Fruit fly (Drosophila melanogaster) whole organism, wandering third instar larva: ENCODE data around the gene CG13917.

Experiments used
- Abd-B ChIP-seq: fragments of >200 bp; optimal IDR thresholded peaks from 2 replicates; lab custom pipeline; 2017; ENCODE audit warnings: missing biosample characterization, missing genetic modification characterization
- CG32264 ChIP-seq: fragments of 200-800 bp; sonication (Bioruptor generic); optimal IDR thresholded peaks from 2 replicates; lab custom pipeline; 2016; ENCODE audit warnings: missing biosample characterization, missing genetic modification characterization
- CG9705 ChIP-seq: fragments of 200-800 bp; sonication (Bioruptor generic); optimal IDR thresholded peaks from 2 replicates; lab custom pipeline; 2018; ENCODE audit warnings: missing biosample characterization, mild to moderate bottlenecking, missing genetic modification characterization
- CrebA ChIP-seq: fragments of 200-800 bp; sonication (Bioruptor generic); optimal IDR thresholded peaks from 2 replicates; lab custom pipeline; 2016; ENCODE audit warnings: missing biosample characterization, mild to moderate bottlenecking, missing genetic modification characterization, borderline replicate concordance
- Dfd ChIP-seq: fragments of >200 bp; optimal IDR thresholded peaks from 2 replicates; lab custom pipeline; 2017; ENCODE audit warnings: missing biosample characterization, missing genetic modification characterization
- Dif ChIP-seq: fragments of 200-275, 200-300 bp; sonication (Bioruptor generic); optimal IDR thresholded peaks from 2 replicates; lab custom pipeline; 2018; ENCODE audit warnings: missing biosample characterization, missing genetic modification characterization; ENCODE audit not compliant: partially characterized antibody
- GATAd ChIP-seq: sonication (Bioruptor generic); optimal IDR thresholded peaks from 2 replicates; lab custom pipeline; 2016; ENCODE audit warnings: missing biosample characterization, missing genetic modification characterization
- HLH106 ChIP-seq: fragments of 200-800 bp; optimal IDR thresholded peaks from 3 replicates; lab custom pipeline; 2019; ENCODE audit warnings: missing biosample characterization, mild to moderate bottlenecking, missing genetic modification characterization, moderate library complexity
- Hnf4 ChIP-seq: fragments of 200-800 bp; sonication (Bioruptor generic); optimal IDR thresholded peaks from 2 replicates; lab custom pipeline; 2016; ENCODE audit warnings: missing biosample characterization, mild to moderate bottlenecking, missing genetic modification characterization
- Hr78 ChIP-seq: fragments of >200 bp; optimal IDR thresholded peaks from 2 replicates; lab custom pipeline; 2017; ENCODE audit warnings: missing biosample characterization, missing genetic modification characterization
- Hr83 ChIP-seq: fragments of 200-300 bp; sonication (Bioruptor generic); optimal IDR thresholded peaks from 2 replicates; lab custom pipeline; 2016; ENCODE audit warnings: missing biosample characterization, mild to moderate bottlenecking, missing genetic modification characterization, moderate library complexity; ENCODE audit not compliant: poor library complexity, severe bottlenecking
- Jra ChIP-seq: sonication (Bioruptor generic); optimal IDR thresholded peaks from 2 replicates; lab custom pipeline; 2016; ENCODE audit warnings: missing biosample characterization, missing genetic modification characterization
- Mio ChIP-seq: sonication (Bioruptor generic); optimal IDR thresholded peaks from 2 replicates; lab custom pipeline; 2016; ENCODE audit warnings: missing biosample characterization, missing genetic modification characterization
- Myc ChIP-seq: fragments of >200 bp; optimal IDR thresholded peaks from 2 replicates; lab custom pipeline; 2017
- N ChIP-seq: fragments of >200 bp; optimal IDR thresholded peaks from 2 replicates; lab custom pipeline; 2018; ENCODE audit warnings: missing biosample characterization, missing external identifiers, missing genetic modification characterization
- OdsH ChIP-seq: fragments of 200-800 bp; sonication (Bioruptor generic); optimal IDR thresholded peaks from 2 replicates; lab custom pipeline; 2016; ENCODE audit warnings: missing biosample characterization, mild to moderate bottlenecking, missing genetic modification characterization
- Rel ChIP-seq, 2 experiments: fragments of 200-800 bp; sonication (Bioruptor generic) in 1 of 2; optimal IDR thresholded peaks; 2 replicates in 1 of 2; 3 replicates in 1 of 2; lab custom pipeline; 2016 to 2019; ENCODE audit warnings: mild to moderate bottlenecking in 2 of 2, missing biosample characterization in 2 of 2, missing genetic modification characterization in 2 of 2, moderate library complexity in 1 of 2
- Sp1 ChIP-seq: fragments of 200-800 bp; sonication (Bioruptor generic); optimal IDR thresholded peaks from 3 replicates; lab custom pipeline; 2019; ENCODE audit warnings: missing biosample characterization, mild to moderate bottlenecking, missing genetic modification characterization, moderate library complexity
- Vsx2 ChIP-seq: fragments of 200-300, 225-300 bp; sonication (Bioruptor generic); optimal IDR thresholded peaks from 2 replicates; lab custom pipeline; 2018; ENCODE audit warnings: missing biosample characterization, missing genetic modification characterization; ENCODE audit not compliant: partially characterized antibody
- br ChIP-seq: fragments of 200-800 bp; sonication (Bioruptor generic); optimal IDR thresholded peaks from 2 replicates; lab custom pipeline; 2016; ENCODE audit warnings: missing biosample characterization, missing genetic modification characterization
- brk ChIP-seq: fragments of 200-800 bp; sonication (Bioruptor generic); optimal IDR thresholded peaks from 2 replicates; lab custom pipeline; 2016; ENCODE audit warnings: missing biosample characterization, mild to moderate bottlenecking, missing genetic modification characterization
- dl ChIP-seq, 2 experiments: fragments of 175-275, 200-275 bp in 1 of 2; fragments of 200-275 bp in 1 of 2; sonication (Bioruptor generic); optimal IDR thresholded peaks; lab custom pipeline; 2018; ENCODE audit warnings: mild to moderate bottlenecking in 2 of 2, missing biosample characterization in 2 of 2, missing genetic modification characterization in 2 of 2, moderate library complexity in 2 of 2; ENCODE audit not compliant: partially characterized antibody in 2 of 2, insufficient read depth in 1 of 2
- dmrt93B ChIP-seq: fragments of 200-800 bp; sonication (Bioruptor generic); optimal IDR thresholded peaks from 2 replicates; lab custom pipeline; 2018; ENCODE audit warnings: missing biosample characterization, mild to moderate bottlenecking, missing genetic modification characterization
- dsf ChIP-seq: sonication (Bioruptor generic); optimal IDR thresholded peaks from 2 replicates; lab custom pipeline; 2016; ENCODE audit warnings: missing biosample characterization, missing genetic modification characterization, borderline replicate concordance
- ey ChIP-seq: fragments of 200-800 bp; sonication (Bioruptor generic); optimal IDR thresholded peaks from 2 replicates; lab custom pipeline; 2016; ENCODE audit warnings: missing biosample characterization, missing genetic modification characterization
- foxo ChIP-seq, 2 experiments: fragments of 200-800 bp; sonication (Bioruptor generic); optimal IDR thresholded peaks; 2 replicates in 1 of 2; 3 replicates in 1 of 2; lab custom pipeline; 2016 to 2017; ENCODE audit warnings: missing biosample characterization in 2 of 2, missing genetic modification characterization in 2 of 2
- fru ChIP-seq: fragments of 200-800 bp; sonication (Bioruptor generic); optimal IDR thresholded peaks from 3 replicates; lab custom pipeline; 2016; ENCODE audit warnings: missing biosample characterization, mild to moderate bottlenecking, missing genetic modification characterization
- h ChIP-seq: fragments of 200-800 bp; sonication (Bioruptor generic); optimal IDR thresholded peaks from 3 replicates; lab custom pipeline; 2016; ENCODE audit warnings: missing biosample characterization, mild to moderate bottlenecking, missing genetic modification characterization
- jim ChIP-seq: fragments of 175-275, 200-325 bp; sonication (Bioruptor generic); optimal IDR thresholded peaks from 2 replicates; lab custom pipeline; 2016; ENCODE audit warnings: missing biosample characterization, mild to moderate bottlenecking, missing genetic modification characterization
- lola ChIP-seq: fragments of >200 bp; optimal IDR thresholded peaks from 2 replicates; lab custom pipeline; 2017; ENCODE audit warnings: missing biosample characterization, missing genetic modification characterization
- pan ChIP-seq: fragments of >200 bp; optimal IDR thresholded peaks from 2 replicates; lab custom pipeline; 2017
- psq ChIP-seq: fragments of 200-800 bp; sonication (Bioruptor generic); optimal IDR thresholded peaks from 3 replicates; lab custom pipeline; 2017; ENCODE audit warnings: missing biosample characterization, mild to moderate bottlenecking, missing genetic modification characterization, moderate library complexity
- rgr ChIP-seq: fragments of 200-800 bp; sonication (Bioruptor generic); optimal IDR thresholded peaks from 3 replicates; lab custom pipeline; 2016; ENCODE audit warnings: missing biosample characterization, mild to moderate bottlenecking, missing genetic modification characterization
- sage ChIP-seq: fragments of 200-800 bp; sonication (Bioruptor generic); optimal IDR thresholded peaks from 2 replicates; lab custom pipeline; 2016; ENCODE audit warnings: missing biosample characterization, mild to moderate bottlenecking, missing genetic modification characterization
- sv ChIP-seq: fragments of 200-800 bp; sonication (Bioruptor generic); optimal IDR thresholded peaks from 3 replicates; lab custom pipeline; 2016; ENCODE audit warnings: missing biosample characterization, missing genetic modification characterization
- tai ChIP-seq: sonication (Bioruptor generic); optimal IDR thresholded peaks from 2 replicates; lab custom pipeline; 2016; ENCODE audit warnings: missing biosample characterization, missing genetic modification characterization
- usp ChIP-seq: fragments of >200 bp; optimal IDR thresholded peaks from 2 replicates; lab custom pipeline; 2017; ENCODE audit warnings: missing biosample characterization, missing genetic modification characterization
- woc ChIP-seq: sonication (Bioruptor generic); optimal IDR thresholded peaks from 2 replicates; lab custom pipeline; 2016; ENCODE audit warnings: missing biosample characterization, mild to moderate bottlenecking, missing genetic modification characterization

The CG13917 gene

dm6 chr3L:1546349-1547116 lies 30.0 kb upstream of the CG13917 start:
- TF ChIP-seq Hr83 (GFP tag; lab: Kevin White, UChicago) (peak; percentile 68), N (no peak), Dfd (GFP tag; lab: Kevin White, UChicago) (no peak), CG9705 (GFP tag; lab: Kevin White, UChicago) (no peak), sv (GFP tag; lab: Kevin White, UChicago) (no peak), Jra (GFP tag; lab: Kevin White, UChicago) (peak; percentile 70), fru (GFP tag; lab: Kevin White, UChicago) (peak; percentile 31), rgr (GFP tag; lab: Kevin White, UChicago) (peak; percentile 4), Myc (no peak), psq (GFP tag; lab: Kevin White, UChicago) (peak; percentile 39), HLH106 (peak; percentile 41), br (GFP tag; lab: Kevin White, UChicago) (no peak), dsf (GFP tag; lab: Kevin White, UChicago) (no peak), ey (GFP tag; lab: Kevin White, UChicago) (no peak), Hnf4 (GFP tag; lab: Kevin White, UChicago) (peak; percentile 35), lola (GFP tag; lab: Kevin White, UChicago) (no peak), Dif (GFP tag; lab: Kevin White, UChicago) (peak; percentile 17), sage (GFP tag; lab: Kevin White, UChicago) (no peak), Rel (GFP tag; optimal IDR thresholded peaks at IDR 0.05; lab: Kevin White, UChicago) (no peak), Rel (tag; optimal IDR thresholded peaks at IDR 0.05; lab: Kevin White, UChicago) (peak; percentile 66), pan (lab: Kevin White, UChicago) (no peak), OdsH (GFP tag; lab: Kevin White, UChicago) (peak; percentile 49), jim (GFP tag; lab: Kevin White, UChicago) (no peak), dmrt93B (GFP tag; lab: Kevin White, UChicago) (no peak), CG32264 (no peak), CrebA (GFP tag; lab: Kevin White, UChicago) (no peak), dl (GFP tag; optimal IDR thresholded peaks at IDR 0.05; lab: Kevin White, UChicago; ENCODE audit: insufficient read depth in 1 of 2, partially characterized antibody in 2 of 2) (no peak), foxo (GFP tag; optimal IDR thresholded peaks at IDR 0.05; lab: Kevin White, UChicago) (peak in 1 of 2 experiments; percentile 36), tai (GFP tag; lab: Kevin White, UChicago) (no peak), brk (GFP tag; lab: Kevin White, UChicago) (no peak), GATAd (no peak), woc (GFP tag; lab: Kevin White, UChicago) (no peak), usp (GFP tag; lab: Kevin White, UChicago) (no peak), Mio (GFP tag; lab: Kevin White, UChicago) (no peak), Abd-B (GFP tag; lab: Kevin White, UChicago) (no peak), Vsx2 (GFP tag; lab: Kevin White, UChicago) (peak; percentile 87), Sp1 (no peak), h (GFP tag; lab: Kevin White, UChicago) (peak; percentile 11), Hr78 (GFP tag; lab: Kevin White, UChicago) (no peak)

- TF ChIP-seq Rel (GFP tag; optimal IDR thresholded peaks at IDR 0.05; lab: Kevin White, UChicago) (no peak), Rel (tag; optimal IDR thresholded peaks at IDR 0.05; lab: Kevin White, UChicago) (peak; percentile 64), OdsH (GFP tag; lab: Kevin White, UChicago) (no peak)
Measured at dm6 chr3L:1547117-1547507, 29.4 kb upstream of the CG13917 start.
